Fruit fly (Drosophila melanogaster) whole organism, embryonic: ENCODE measurements around the gene SoxN.

ENCODE experiments used
- Aef1 ChIP-seq: fragments of 200-800 bp; sonication (Bioruptor generic); IDR thresholded peaks from 3 replicates; pipeline ENCODE4 v1.3.6; 2022; ENCODE audit warnings: missing biosample characterization, missing genetic modification characterization
- Atf6 ChIP-seq: fragments of 200-800 bp; sonication (Bioruptor generic); IDR thresholded peaks from 2 replicates; pipeline ENCODE4 v1.3.6; 2022; ENCODE audit warnings: missing biosample characterization, missing genetic modification characterization
- CG10959 ChIP-seq: fragments of 200-800 bp; sonication (Bioruptor generic); IDR thresholded peaks from 2 replicates; pipeline ENCODE4 v1.3.6; 2022; ENCODE audit warnings: missing biosample characterization, missing genetic modification characterization
- CG11093 ChIP-seq: fragments of 200-800 bp; sonication (Bioruptor generic); IDR thresholded peaks from 3 replicates; pipeline ENCODE4 v1.3.6; 2022; ENCODE audit warnings: missing biosample characterization, missing genetic modification characterization
- CG12071 ChIP-seq: fragments of 200-800 bp; sonication (Bioruptor generic); optimal IDR thresholded peaks from 3 replicates; lab custom pipeline; 2018; ENCODE audit warnings: missing biosample characterization, mild to moderate bottlenecking, missing genetic modification characterization
- CG12104 ChIP-seq: fragments of 200-800 bp; sonication (Bioruptor generic); optimal IDR thresholded peaks from 3 replicates; lab custom pipeline; 2016; ENCODE audit warnings: missing biosample characterization, missing genetic modification characterization
- CG1529 ChIP-seq: fragments of 200-800 bp; sonication (Bioruptor generic); optimal IDR thresholded peaks from 3 replicates; lab custom pipeline; 2018; ENCODE audit warnings: missing biosample characterization, missing genetic modification characterization
- CG15479 ChIP-seq: fragments of 200-800 bp; sonication (Bioruptor generic); optimal IDR thresholded peaks from 3 replicates; lab custom pipeline; 2019; ENCODE audit warnings: missing biosample characterization, mild to moderate bottlenecking, missing genetic modification characterization, moderate library complexity
- CG1647 ChIP-seq: fragments of 200-800 bp; sonication (Bioruptor generic); optimal IDR thresholded peaks from 3 replicates; lab custom pipeline; 2016; ENCODE audit warnings: missing biosample characterization, missing genetic modification characterization
- CG17385 ChIP-seq: fragments of 200-800 bp; sonication (Bioruptor generic); optimal IDR thresholded peaks from 3 replicates; lab custom pipeline; 2018; ENCODE audit warnings: missing biosample characterization, mild to moderate bottlenecking, missing genetic modification characterization
- CG17612 ChIP-seq: fragments of 200-800 bp; sonication (Bioruptor generic); IDR thresholded peaks from 2 replicates; pipeline ENCODE4 v1.3.6; 2022; ENCODE audit warnings: missing biosample characterization, missing genetic modification characterization
- CG2199 ChIP-seq: fragments of 200-800 bp; sonication (Bioruptor generic); IDR thresholded peaks from 3 replicates; pipeline ENCODE4 v1.3.6; 2022; ENCODE audit warnings: missing biosample characterization, missing genetic modification characterization
- CG2712 ChIP-seq: fragments of 200-800 bp; optimal IDR thresholded peaks from 3 replicates; lab custom pipeline; 2019; ENCODE audit warnings: missing biosample characterization, mild to moderate bottlenecking, missing genetic modification characterization, moderate library complexity
- CG31365 ChIP-seq: fragments of 200-800 bp; sonication (Bioruptor generic); optimal IDR thresholded peaks from 2 replicates; lab custom pipeline; 2018; ENCODE audit warnings: missing biosample characterization, mild to moderate bottlenecking, missing genetic modification characterization
- CG5245 ChIP-seq: fragments of 200-800 bp; sonication (Bioruptor generic); optimal IDR thresholded peaks from 3 replicates; lab custom pipeline; 2016; ENCODE audit warnings: missing biosample characterization, missing genetic modification characterization
- CG6791 ChIP-seq: fragments of 200-800 bp; sonication (Bioruptor generic); IDR thresholded peaks from 3 replicates; pipeline ENCODE4 v1.3.6; 2022; ENCODE audit warnings: missing biosample characterization, missing genetic modification characterization; ENCODE audit not compliant: partially characterized antibody
- CG8944 ChIP-seq: fragments of 200-800 bp; sonication (Bioruptor generic); optimal IDR thresholded peaks from 3 replicates; lab custom pipeline; 2016; ENCODE audit warnings: missing biosample characterization, missing genetic modification characterization
- D19B ChIP-seq: fragments of 200-800 bp; sonication (Bioruptor generic); optimal IDR thresholded peaks from 2 replicates; lab custom pipeline; 2017; ENCODE audit warnings: missing biosample characterization, mild to moderate bottlenecking, missing genetic modification characterization
- Dll ChIP-seq: fragments of 200-800 bp; sonication (Bioruptor generic); IDR thresholded peaks from 4 replicates; pipeline ENCODE4 v1.3.6; 2022; ENCODE audit warnings: missing biosample characterization, missing genetic modification characterization; ENCODE audit not compliant: partially characterized antibody
- HmgZ ChIP-seq: fragments of 200-800 bp; sonication (Bioruptor generic); optimal IDR thresholded peaks from 2 replicates; lab custom pipeline; 2018; ENCODE audit warnings: missing biosample characterization, mild to moderate bottlenecking, missing genetic modification characterization
- Hr51 ChIP-seq, 2 experiments: fragments of 200-800 bp; sonication (Bioruptor generic); optimal IDR thresholded peaks; 2 replicates in 1 of 2; 3 replicates in 1 of 2; lab custom pipeline; 2016 to 2018; ENCODE audit warnings: missing biosample characterization in 2 of 2, missing genetic modification characterization in 2 of 2, mild to moderate bottlenecking in 1 of 2, moderate library complexity in 1 of 2
- Lim3 ChIP-seq: fragments of 200-800 bp; sonication (Bioruptor generic); IDR thresholded peaks from 2 replicates; pipeline ENCODE4 v1.3.6; 2022; ENCODE audit warnings: missing biosample characterization, missing genetic modification characterization
- Lpt ChIP-seq: fragments of >200 bp; optimal IDR thresholded peaks from 2 replicates; lab custom pipeline; 2018; ENCODE audit warnings: missing biosample characterization, missing genetic modification characterization
- MESR4 ChIP-seq: fragments of 200-800 bp; sonication (Bioruptor generic); optimal IDR thresholded peaks from 2 replicates; lab custom pipeline; 2018; ENCODE audit warnings: missing biosample characterization, mild to moderate bottlenecking, missing genetic modification characterization, moderate library complexity
- Meics ChIP-seq: fragments of 200-800 bp; sonication (Bioruptor generic); optimal IDR thresholded peaks from 2 replicates; lab custom pipeline; 2017; ENCODE audit warnings: missing biosample characterization, mild to moderate bottlenecking, missing genetic modification characterization
- Ptx1 ChIP-seq: fragments of 200-800 bp; sonication (Bioruptor generic); IDR thresholded peaks from 2 replicates; pipeline ENCODE4 v1.3.6; 2022; ENCODE audit warnings: missing biosample characterization, missing genetic modification characterization
- Ravus ChIP-seq: fragments of 200-800 bp; sonication (Bioruptor generic); IDR thresholded peaks from 2 replicates; pipeline ENCODE4 v1.3.6; 2022; ENCODE audit warnings: missing biosample characterization, missing genetic modification characterization
- bbx ChIP-seq: fragments of 200-800 bp; sonication (Bioruptor generic); IDR thresholded peaks from 2 replicates; pipeline ENCODE4 v1.3.6; 2022; ENCODE audit warnings: missing biosample characterization, missing genetic modification characterization; ENCODE audit not compliant: partially characterized antibody
- cato ChIP-seq: fragments of 200-800 bp; sonication (Bioruptor generic); optimal IDR thresholded peaks from 2 replicates; lab custom pipeline; 2016; ENCODE audit warnings: missing biosample characterization, missing genetic modification characterization, borderline replicate concordance
- crp ChIP-seq, 2 experiments: fragments of 200-800 bp; sonication (Bioruptor generic); optimal IDR thresholded peaks; 2 replicates in 1 of 2; 3 replicates in 1 of 2; lab custom pipeline; 2017; ENCODE audit warnings: missing biosample characterization in 2 of 2, missing genetic modification characterization in 2 of 2, mild to moderate bottlenecking in 1 of 2, moderate library complexity in 1 of 2
- gro ChIP-seq: fragments of 200-800 bp; sonication (Bioruptor generic); optimal IDR thresholded peaks from 2 replicates; lab custom pipeline; 2016; ENCODE audit warnings: missing biosample characterization, missing genetic modification characterization
- h ChIP-seq: fragments of >200 bp; optimal IDR thresholded peaks from 2 replicates; lab custom pipeline; 2017
- ken ChIP-seq: fragments of 200-800 bp; sonication (Bioruptor generic); IDR thresholded peaks from 3 replicates; pipeline ENCODE4 v1.3.6; 2022; ENCODE audit warnings: missing biosample characterization, missing genetic modification characterization
- otp ChIP-seq: fragments of 200-800 bp; sonication (Bioruptor generic); IDR thresholded peaks from 3 replicates; pipeline ENCODE4, ENCODE4 v1.3.6; 2022; ENCODE audit warnings: missing biosample characterization, missing genetic modification characterization
- prd ChIP-seq, 3 experiments: fragments of >200 bp in 2 of 3; fragments of 200-800 bp in 1 of 3; sonication (Bioruptor generic) in 1 of 3; optimal IDR thresholded peaks in 2 of 3; IDR thresholded peaks in 1 of 3; 2 replicates in 2 of 3; 3 replicates in 1 of 3; pipeline versions ENCODE4 v1.3.6 to Lab custom; 2017 to 2022; ENCODE audit warnings: missing biosample characterization in 1 of 3, missing genetic modification characterization in 1 of 3
- ranshi ChIP-seq: fragments of 200-800 bp; sonication (Bioruptor generic); IDR thresholded peaks from 2 replicates; pipeline ENCODE4 v1.3.6; 2022; ENCODE audit warnings: missing biosample characterization, missing genetic modification characterization
- sd ChIP-seq: fragments of 200-800 bp; sonication (Bioruptor generic); optimal IDR thresholded peaks from 3 replicates; lab custom pipeline; 2018; ENCODE audit warnings: missing biosample characterization, mild to moderate bottlenecking, missing genetic modification characterization, moderate library complexity
- seq ChIP-seq: fragments of 200-800 bp; sonication (Bioruptor generic); IDR thresholded peaks from 2 replicates; pipeline ENCODE4 v1.3.6; 2022; ENCODE audit warnings: missing biosample characterization, missing genetic modification characterization
- sug ChIP-seq: fragments of 200-800 bp; optimal IDR thresholded peaks from 2 replicates; lab custom pipeline; 2019; ENCODE audit warnings: missing biosample characterization, mild to moderate bottlenecking, missing genetic modification characterization, moderate library complexity
- tio ChIP-seq: fragments of 200-800 bp; sonication (Bioruptor generic); optimal IDR thresholded peaks from 2 replicates; lab custom pipeline; 2017; ENCODE audit warnings: missing biosample characterization, missing genetic modification characterization, inconsistent platforms
- twi ChIP-seq: fragments of 200-800 bp; optimal IDR thresholded peaks from 2 replicates; lab custom pipeline; 2019; ENCODE audit warnings: missing biosample characterization, mild to moderate bottlenecking, missing genetic modification characterization, moderate library complexity
- unc-4 ChIP-seq: fragments of 200-800 bp; sonication (Bioruptor generic); IDR thresholded peaks from 2 replicates; pipeline ENCODE4 v1.3.6; 2022; ENCODE audit warnings: missing biosample characterization, missing genetic modification characterization; ENCODE audit not compliant: partially characterized antibody
- unpg ChIP-seq: fragments of 200-800 bp; sonication (Bioruptor generic); optimal IDR thresholded peaks from 3 replicates; lab custom pipeline; 2018; ENCODE audit warnings: missing biosample characterization, mild to moderate bottlenecking, missing genetic modification characterization, moderate library complexity

The SoxN gene

DNA sequence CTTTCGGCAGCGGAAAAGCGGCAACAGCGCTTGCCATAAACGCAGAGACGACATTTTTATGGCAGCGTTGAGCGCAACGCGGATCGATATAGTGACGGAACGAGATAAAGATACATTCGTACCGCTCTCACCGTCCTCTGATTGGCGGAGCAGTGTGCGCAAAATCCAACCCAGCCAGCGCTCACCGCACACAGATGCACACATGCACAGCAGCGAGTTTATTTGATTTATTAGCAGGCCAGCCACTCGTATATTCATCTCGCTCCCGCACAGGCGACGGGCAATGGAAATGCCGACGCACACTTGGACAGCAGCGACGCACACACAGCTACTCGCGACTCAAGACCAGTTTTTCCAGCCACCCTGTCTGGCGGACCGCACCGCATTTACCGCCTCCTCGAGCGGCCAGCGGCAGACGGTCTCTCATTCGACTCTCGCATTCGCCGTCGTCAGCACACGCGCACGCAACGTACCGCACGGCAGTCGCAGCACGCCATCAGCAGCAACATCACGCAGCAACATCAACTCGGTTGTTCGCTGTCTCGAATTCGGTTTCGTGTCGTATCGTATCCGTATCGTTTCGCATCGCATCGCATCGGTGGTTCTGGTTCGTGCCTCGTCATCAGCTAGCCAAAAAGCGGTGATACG is at the start of gene SoxN (continued):
- TF ChIP-seq CG6791 (GFP tag; lab: Robert Waterston, UW) (peak; percentile 46; the same call in 1 of the 3 replicates), CG10959 (GFP tag; lab: Robert Waterston, UW) (no peak), CG11093 (GFP tag; lab: Robert Waterston, UW) (no peak), Dll (GFP tag; lab: Robert Waterston, UW) (peak; percentile 66; the same call in 3 of the 4 replicates), tio (GFP tag; lab: Kevin White, UChicago) (no peak), CG15479 (peak; percentile 99), ken (GFP tag; lab: Robert Waterston, UW) (no peak), Ravus (GFP tag; lab: Robert Waterston, UW) (no peak), Lpt (no peak), CG5245 (GFP tag; lab: Kevin White, UChicago) (no peak), prd (optimal IDR thresholded peaks at IDR 0.05; lab: Kevin White, UChicago) (no peak), prd (GFP tag; IDR thresholded peaks at IDR 0.05; lab: Robert Waterston, UW) (no peak), CG31365 (no peak), CG17385 (GFP tag; lab: Kevin White, UChicago) (no peak), Ptx1 (0 out of 2 replicates have a peak, but pooled peaks have one; percentile 20), unpg (GFP tag; lab: Kevin White, UChicago) (peak; percentile 3), ranshi (no peak), CG2712 (tag; lab: Kevin White, UChicago) (peak; percentile 22), CG12104 (GFP tag; lab: Kevin White, UChicago) (no peak), Atf6 (GFP tag; lab: Robert Waterston, UW) (no peak), unc-4 (GFP tag; lab: Robert Waterston, UW) (no peak; the same call in 1 of the 2 replicates), h (lab: Kevin White, UChicago) (no peak), CG2199 (GFP tag; lab: Robert Waterston, UW) (peak; percentile 96), Aef1 (no peak), sug (tag; lab: Kevin White, UChicago) (no peak), D19B (no peak), sd (tag; lab: Kevin White, UChicago) (peak; percentile 90), seq (GFP tag; lab: Robert Waterston, UW) (peak; percentile 64; the same call in 1 of the 2 replicates), Lim3 (no peak), cato (no peak), CG1529 (GFP tag; lab: Kevin White, UChicago) (no peak), gro (GFP tag; lab: Kevin White, UChicago) (peak; percentile 32), MESR4 (no peak), crp (GFP tag; optimal IDR thresholded peaks at IDR 0.05; lab: Kevin White, UChicago) (no peak)

DNA sequence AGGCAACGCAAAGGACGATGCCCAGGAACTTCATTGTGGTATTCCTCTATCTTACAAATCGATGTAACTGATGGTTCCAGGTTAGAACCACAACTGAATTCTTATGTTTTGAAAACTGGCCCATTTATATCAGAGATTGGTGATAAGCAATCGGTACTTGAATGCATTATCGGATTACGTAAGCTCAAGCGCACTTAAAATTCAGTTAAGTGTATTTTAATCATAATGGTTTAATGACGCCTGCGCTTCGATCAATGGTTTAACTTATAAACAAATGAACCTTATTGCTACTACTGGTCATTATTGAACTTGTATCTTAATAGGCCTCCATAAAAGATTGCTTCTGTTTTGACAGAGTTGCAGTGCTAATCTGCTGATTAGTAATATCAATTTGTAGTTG is 49.3 kb upstream of the SoxN start, which contains the start of gene LManV:
TSS of gene LManV (minus strand) at position 101 of the 400 bp plus-strand sequence.
- no peak for TF ChIP-seq CG17612 (GFP tag; lab: Robert Waterston, UW)
- no peak for TF ChIP-seq Meics (GFP tag; lab: Kevin White, UChicago)
- no peak for TF ChIP-seq Hr51 (GFP tag; optimal IDR thresholded peaks at IDR 0.05; lab: Kevin White, UChicago)
- TF ChIP-seq otp, result no peak
- no peak for TF ChIP-seq HmgZ (tag; lab: Kevin White, UChicago)
- TF ChIP-seq CG8944 (GFP tag; lab: Kevin White, UChicago), result no peak
- no peak for TF ChIP-seq twi (tag; lab: Kevin White, UChicago)
- TF ChIP-seq CG1647, result no peak
- no peak for TF ChIP-seq gro (GFP tag; lab: Kevin White, UChicago)
- TF ChIP-seq CG12071, result no peak
- TF ChIP-seq bbx (GFP tag; lab: Robert Waterston, UW), result no peak
